Fruit fly (Drosophila melanogaster) ovary, adult (tissue): Measurements from ENCODE around the gene I-2.

Experiments used
- CG17801 ChIP-seq: fragments of 200-800 bp; optimal IDR thresholded peaks from 2 replicates; lab custom pipeline; 2019; ENCODE audit warnings: missing biosample characterization, mild to moderate bottlenecking, missing genetic modification characterization, moderate library complexity; ENCODE audit not compliant: partially characterized antibody

The I-2 gene

DNA sequence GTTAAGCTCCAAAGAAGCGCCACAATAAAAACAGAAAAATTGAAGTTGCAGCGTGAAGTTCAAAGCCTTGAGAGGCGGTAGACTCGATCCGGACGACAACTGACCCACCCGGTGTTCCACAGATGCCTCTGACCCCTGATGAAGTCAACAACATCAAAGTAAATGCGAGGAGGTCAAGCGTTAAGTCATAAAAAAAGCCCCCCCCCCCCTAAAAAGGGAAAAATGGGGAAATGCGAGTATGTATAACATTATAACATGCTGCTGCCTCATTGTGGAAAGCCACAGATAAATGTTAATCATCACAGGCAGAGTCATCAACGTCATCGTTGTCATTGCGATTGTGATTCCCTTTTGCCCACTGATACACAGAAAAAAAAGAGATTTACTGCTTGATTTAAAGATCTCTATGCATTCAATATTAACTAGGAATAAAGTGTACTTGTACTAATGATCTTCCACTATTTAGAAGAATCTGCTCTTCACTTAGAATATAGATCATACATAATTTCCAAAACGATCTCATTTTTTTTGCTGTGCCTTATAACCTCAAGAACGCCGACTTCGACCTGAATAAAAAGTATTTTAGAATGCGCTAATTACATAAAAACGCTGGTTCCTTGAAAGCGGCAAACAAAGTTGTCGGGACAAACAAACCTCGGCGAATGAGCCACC is 14.5 kb upstream of the I-2 start:
- TF ChIP-seq CG17801 (GFP tag; lab: Kevin White, UChicago), result no peak

DNA sequence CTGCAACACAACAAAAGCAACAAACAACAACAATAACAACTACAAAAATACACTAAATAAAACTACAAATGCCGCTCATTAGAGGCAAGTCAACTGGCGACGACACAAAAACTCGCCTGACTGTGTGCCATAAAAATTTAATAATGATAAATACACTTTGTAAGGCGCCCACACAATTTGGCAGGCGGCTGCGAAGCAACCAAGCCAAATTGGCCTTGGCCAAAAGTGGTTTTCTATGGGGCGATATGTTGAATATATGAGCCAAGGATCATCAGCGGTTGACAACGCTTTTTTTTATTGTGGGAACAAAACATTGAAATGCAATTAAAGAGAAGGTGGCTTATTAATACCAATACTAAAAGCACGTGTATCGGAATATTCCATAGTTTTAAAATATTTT is 13.5 kb upstream of the I-2 start:
- TF ChIP-seq CG17801 (GFP tag; lab: Kevin White, UChicago), result no peak

DNA sequence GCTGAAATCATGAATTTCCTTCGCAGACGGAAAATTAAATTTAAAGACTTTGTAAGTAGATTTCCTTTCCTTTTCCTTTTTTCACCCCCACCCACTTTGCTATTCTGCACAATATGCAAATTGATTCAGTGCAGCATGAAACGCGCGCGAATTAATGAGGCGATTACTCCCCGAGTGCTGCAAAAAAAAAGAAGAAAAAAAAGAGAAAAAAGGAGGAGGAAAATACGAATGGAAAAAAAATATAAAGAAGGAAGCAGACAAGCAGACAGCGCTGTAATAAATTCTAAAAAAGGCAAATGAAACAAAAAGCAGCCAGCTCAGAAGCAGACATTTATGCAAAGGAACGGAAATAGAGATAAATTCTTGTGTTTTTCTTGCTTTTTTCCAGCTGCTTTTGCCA is 12.1 kb upstream of the I-2 start:
- no peak for TF ChIP-seq CG17801 (GFP tag; lab: Kevin White, UChicago)

DNA sequence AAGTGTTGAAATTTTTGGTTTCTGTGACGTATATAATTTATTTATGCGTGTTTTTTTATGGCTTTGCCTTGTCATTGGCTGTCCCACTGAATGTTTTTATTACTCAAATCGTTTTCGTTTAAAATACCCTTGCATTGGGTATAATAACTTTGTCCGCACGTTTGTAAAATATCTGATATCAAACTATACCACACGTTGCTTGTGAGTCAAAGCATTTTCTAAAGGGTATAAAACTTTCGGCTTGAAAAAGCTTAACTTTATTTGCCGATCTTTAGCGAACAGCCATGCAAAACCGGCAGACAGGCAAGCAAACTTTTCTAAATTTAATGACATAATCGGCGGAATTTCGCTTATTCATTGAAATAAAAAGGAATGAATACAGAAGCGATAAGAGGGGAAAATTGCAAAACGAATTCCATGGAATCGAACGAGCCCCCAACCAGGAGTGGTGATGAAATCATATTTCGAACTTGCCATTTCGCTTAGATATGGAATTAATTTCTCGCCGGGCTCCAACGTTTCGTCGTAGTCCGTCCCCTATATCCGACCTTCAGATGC is 10.9 kb upstream of the I-2 start:
- TF ChIP-seq CG17801 (GFP tag; lab: Kevin White, UChicago), result no peak

DNA sequence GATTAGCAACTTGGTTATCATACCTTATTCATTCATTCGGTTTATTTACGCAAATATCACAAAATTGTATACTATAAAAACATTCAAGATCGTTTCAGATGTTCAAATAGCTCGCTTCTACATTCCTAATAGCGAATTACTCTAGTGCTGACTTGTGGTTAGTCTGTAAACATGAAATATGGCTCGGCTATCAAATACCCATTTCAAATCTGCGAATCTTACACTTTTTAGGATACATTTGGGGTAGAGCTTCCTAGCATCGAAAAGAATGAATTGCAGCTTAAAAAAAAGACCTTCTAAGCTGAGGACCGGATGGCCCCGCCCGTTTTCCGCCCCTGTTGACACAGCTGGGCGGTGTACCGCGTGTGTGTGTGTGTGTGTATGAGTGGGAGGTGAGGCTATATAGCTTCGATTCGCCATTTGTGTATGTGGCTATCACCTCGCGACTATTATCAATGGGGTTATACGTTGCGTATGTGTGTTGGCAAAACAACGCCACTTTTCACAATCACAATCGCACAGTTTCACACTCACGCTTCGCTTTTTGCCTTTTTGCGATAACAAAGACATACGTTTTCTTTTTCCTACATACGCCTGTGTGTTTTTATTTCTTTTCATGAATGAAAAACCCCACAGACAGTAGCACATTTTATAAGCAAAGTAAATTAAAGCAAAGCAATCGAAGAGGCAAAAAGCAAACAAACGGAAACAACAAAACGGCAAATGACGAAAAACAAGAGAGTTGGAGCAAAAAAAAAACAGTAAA is 10.2 kb upstream of the I-2 start:
- TF ChIP-seq CG17801 (GFP tag; lab: Kevin White, UChicago), result no peak

DNA sequence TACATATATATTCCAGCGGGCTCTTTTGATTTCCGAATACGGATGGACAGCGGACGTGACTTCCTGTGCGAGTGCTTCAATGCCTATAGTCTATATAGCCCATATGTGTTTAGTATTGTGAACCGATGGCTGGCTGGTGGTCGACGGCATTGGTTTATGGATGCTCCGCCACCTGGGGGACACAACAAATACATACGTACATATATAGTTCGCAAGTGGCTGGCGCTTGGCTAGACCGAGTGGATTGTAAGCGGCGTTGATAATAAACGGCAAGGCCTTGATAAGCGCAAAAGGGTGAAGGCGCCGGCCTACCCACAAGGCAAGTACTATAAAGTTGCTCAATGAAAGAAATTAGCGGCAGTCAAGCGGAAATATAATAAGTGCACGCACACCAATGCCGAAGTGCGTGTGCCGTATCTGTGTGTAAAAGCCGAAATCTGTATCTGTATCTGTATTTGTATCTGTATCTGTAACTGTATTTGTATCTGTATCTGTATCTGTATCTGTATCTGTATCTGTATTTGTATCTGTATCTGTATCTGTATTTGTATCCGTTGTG is 9.5 kb upstream of the I-2 start:
- no peak for TF ChIP-seq CG17801 (GFP tag; lab: Kevin White, UChicago)

DNA sequence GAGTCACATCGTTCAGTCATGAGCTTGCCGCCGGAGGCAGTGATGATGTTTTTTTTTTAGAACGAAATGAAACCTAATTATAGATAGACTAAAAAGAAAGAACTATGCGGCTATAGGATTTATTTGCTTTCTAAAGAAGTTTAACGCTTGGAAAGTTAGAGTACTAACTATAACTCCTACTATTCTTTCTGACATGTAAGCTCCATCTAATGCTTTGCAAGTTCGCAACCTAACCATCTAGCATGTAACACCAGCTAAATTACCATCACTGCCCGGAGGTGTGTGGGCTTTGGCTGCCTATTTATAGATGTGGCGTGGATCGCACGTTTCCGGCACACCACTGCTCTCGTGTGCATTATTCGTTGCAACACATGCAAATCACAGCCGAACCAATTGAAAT is 5.4 kb upstream of the I-2 start:
- TF ChIP-seq CG17801 (GFP tag; lab: Kevin White, UChicago), result no peak

DNA sequence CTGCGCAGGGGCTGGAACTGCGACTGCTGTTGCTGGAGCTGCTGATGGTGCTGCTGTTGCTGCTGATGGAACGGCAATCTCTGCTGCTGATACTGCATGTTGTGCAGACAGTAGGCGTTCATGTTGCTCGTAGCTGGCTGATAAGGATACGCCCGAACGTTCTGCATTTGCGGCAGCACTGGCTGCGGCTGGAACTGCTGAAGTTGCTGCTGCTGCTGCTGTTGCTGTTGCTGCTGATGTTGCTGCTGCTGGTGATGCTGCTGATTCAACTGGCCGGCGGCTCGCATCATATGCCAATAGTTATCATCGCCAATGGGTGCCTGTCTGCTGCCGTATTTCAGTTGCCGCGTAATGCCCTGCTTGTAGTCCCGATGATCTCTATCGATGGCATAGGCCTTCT is 4.1 kb upstream of the I-2 start:
- TF ChIP-seq CG17801 (GFP tag; lab: Kevin White, UChicago), result no peak

DNA sequence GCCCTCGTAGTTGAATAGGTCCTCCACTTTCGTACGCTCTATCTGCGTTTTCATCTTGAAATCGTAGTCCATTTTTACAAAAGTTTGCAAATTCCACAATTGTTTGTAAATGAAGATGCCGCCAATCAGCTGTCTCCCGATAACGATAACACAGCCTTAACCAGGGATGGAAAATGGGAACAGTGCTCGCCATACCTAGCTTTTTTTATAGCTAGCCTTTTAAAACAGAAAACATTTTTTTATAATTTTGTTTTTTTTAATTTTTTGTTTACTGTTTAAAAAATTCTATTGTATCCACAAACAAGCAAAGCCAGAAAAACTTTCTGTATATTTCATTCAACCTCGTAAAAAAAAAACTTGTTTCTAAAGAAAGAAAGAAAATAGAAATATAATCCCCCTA is 1.9 kb upstream of the I-2 start, which contains the start of gene Cdk8:
Cdk8 (minus strand) TSS at position 137 of the 400 bp plus-strand sequence.
- peak; percentile 5 for TF ChIP-seq CG17801 (GFP tag; lab: Kevin White, UChicago)

DNA sequence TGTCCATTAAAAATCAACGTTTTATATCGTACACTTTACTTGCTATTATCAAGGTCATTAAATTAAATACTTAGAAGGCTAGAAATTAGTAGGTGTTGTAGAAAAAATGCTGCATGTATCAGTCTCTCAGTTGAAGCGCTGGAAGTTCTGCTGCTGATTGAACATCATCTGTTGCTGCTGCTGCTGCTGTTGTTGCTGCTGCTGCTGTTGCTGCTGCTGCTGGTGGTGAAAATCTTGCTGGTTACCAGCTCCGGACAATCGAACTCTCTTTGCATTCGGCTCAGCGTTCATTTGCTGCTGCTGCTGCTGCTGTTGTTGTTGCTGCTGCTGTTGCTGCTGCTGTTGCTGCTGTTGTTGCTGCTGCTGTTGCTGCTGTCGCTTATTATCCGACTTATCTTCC is 448 bp upstream of the I-2 start:
- TF ChIP-seq CG17801 (GFP tag; lab: Kevin White, UChicago), result no peak

DNA sequence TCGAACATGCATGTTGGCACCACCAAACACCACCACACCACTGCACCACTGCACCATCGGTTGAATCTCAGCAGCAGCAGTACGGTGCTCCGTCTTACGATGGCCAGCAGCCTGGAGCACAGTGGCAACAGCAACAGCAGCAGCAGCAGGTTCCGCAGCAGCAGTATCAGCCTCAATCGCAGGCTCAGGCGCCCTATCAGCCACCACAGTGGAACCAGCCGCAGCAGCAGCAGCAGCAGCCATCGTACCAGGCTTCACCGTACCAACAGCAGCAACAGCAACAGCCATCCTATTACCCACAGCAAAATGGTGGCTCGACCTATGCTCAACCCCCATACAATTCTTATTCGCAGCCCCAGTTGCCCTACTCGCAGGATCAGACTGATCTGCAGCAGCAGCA is 4.5 kb downstream of the I-2 start:
- TF ChIP-seq CG17801 (GFP tag; lab: Kevin White, UChicago), result no peak

DNA sequence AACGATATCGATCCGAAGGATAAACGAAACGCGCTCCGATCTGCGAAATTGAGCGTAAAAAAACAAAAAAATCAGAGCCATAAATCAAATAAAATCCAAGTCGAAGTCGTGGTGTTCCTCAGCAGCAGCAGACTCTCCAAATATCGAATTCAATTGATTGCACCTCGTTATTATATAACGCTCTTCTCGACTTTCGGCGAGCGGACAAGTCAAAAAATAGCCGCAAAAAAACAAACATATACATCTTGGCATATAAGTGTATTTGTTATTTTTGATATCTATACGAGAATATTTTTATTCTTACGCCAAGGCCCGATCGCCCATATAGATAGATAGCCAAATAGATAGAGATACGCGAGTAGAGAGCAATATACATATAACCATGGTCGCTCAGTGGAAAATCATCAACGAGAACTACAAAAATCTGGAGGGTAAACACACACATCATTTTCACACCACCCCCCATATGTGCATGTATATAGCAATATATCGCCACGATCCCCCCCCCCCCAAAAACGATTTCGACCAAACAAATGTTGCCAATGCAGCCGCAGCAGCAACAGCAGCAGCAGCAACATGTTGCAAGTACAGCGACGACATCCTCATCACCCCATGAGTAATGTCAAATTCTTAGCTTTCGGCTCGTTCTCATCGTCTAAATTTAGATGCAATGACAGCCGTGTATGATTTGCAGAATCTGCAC is 6.8 kb downstream of the I-2 start:
- no peak for TF ChIP-seq CG17801 (GFP tag; lab: Kevin White, UChicago)

DNA sequence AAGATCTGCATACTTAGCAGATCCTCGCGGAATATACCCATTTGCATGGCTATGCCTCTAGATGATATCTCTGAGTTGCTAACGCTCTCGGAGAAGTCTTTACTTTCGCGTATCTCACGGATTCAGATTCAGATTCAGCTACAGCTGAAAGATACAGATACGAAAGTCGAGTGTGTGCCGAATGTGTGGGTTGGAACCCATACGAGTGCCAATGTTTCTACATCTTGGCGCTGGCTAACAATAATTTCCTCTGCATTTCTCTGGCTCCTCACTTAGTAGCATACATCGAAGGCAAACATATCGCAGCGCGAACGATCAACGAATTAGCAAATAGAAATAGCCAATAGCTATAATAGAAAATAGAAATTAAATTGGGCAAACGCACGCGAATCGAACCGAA is 7.5 kb downstream of the I-2 start:
- TF ChIP-seq CG17801 (GFP tag; lab: Kevin White, UChicago), result no peak

DNA sequence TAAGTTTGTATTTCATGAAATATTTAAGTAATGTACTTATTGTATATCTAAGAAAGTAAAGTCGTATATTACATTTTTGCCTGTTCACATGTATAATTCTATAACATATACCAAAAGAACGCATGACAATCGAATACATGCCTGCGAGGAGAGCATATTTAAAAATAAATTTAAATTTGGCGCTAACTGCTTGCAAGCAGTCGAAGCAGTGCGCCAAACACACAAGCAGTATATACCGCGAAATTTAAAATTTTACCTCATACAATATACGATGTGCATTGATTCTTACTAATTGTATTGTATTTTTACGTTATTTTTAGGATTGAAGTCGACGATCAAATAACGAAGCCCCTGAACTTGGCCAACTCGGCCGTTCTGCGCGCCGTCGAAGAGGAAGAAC is 12.4 kb downstream of the I-2 start:
- TF ChIP-seq CG17801 (GFP tag; lab: Kevin White, UChicago), result no peak

DNA sequence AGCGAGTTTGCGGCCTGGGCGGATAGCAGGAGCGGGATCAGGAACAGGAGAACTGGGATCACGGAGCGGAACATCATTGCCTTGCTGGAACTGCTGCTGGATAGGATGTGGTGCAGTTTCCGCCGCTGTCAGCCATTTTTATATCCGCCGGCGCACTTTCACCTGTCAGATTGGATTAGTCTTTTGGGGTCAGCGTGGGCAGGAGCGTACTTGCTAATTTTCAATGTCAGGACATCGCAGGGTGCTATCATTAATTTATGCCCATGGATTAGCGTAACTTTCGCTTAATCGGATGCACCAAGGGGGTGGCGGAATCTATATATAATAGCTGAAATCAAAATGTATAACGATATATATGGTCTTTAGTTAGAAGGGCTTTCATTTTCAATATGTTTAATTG is 12.8 kb downstream of the I-2 start, which contains the start of gene Ilp5:
Ilp5 (minus strand) TSS at position 101 of the 400 bp plus-strand sequence.
- TF ChIP-seq CG17801 (GFP tag; lab: Kevin White, UChicago), result no peak
